Worm (Caenorhabditis elegans) whole organism, L3 larva: Measurements from ENCODE around the gene K01A6.6.

Experiments used
- R02D3.7 ChIP-seq: fragments of 150-350 bp; optimal IDR thresholded peaks from 2 replicates; lab custom pipeline; 2014; ENCODE audit warnings: missing biosample characterization, missing genetic modification characterization
- ZK546.5 ChIP-seq: sonication (generic microtip); optimal IDR thresholded peaks from 2 replicates; lab custom pipeline; 2017; ENCODE audit warnings: missing biosample characterization, missing genetic modification characterization
- aly-2 ChIP-seq: fragments of 150-350 bp; optimal IDR thresholded peaks from 2 replicates; lab custom pipeline; 2014; ENCODE audit warnings: missing biosample characterization, missing genetic modification characterization
- ama-1 ChIP-seq: fragments of 150-350 bp; optimal IDR thresholded peaks from 2 replicates; lab custom pipeline; 2018
- ceh-82 ChIP-seq: fragments of 150-350 bp; optimal IDR thresholded peaks from 2 replicates; lab custom pipeline; 2014; ENCODE audit warnings: missing biosample characterization, missing genetic modification characterization
- ceh-9 ChIP-seq: sonication (generic microtip); optimal IDR thresholded peaks from 2 replicates; lab custom pipeline; 2018; ENCODE audit warnings: missing biosample characterization, missing genetic modification characterization
- daf-12 ChIP-seq: fragments of 150-350 bp; optimal IDR thresholded peaks from 2 replicates; lab custom pipeline; 2014; ENCODE audit warnings: missing biosample characterization, missing genetic modification reagents, missing genetic modification characterization
- egl-27 ChIP-seq: sonication (generic microtip); optimal IDR thresholded peaks from 4 replicates; lab custom pipeline; 2017; ENCODE audit warnings: missing biosample characterization, missing genetic modification reagents, missing genetic modification characterization
- egl-5 ChIP-seq: fragments of 150-350 bp; optimal IDR thresholded peaks from 2 replicates; lab custom pipeline; 2017; ENCODE audit warnings: missing biosample characterization, missing genetic modification reagents, missing genetic modification characterization, inconsistent platforms
- elt-1 ChIP-seq: fragments of 150-350 bp; optimal IDR thresholded peaks from 2 replicates; lab custom pipeline; 2014; ENCODE audit warnings: missing biosample characterization, missing genetic modification characterization
- elt-2 ChIP-seq: sonication (generic microtip); optimal IDR thresholded peaks from 2 replicates; lab custom pipeline; 2016; ENCODE audit warnings: missing genetic modification reagents, mild to moderate bottlenecking, missing genetic modification characterization, missing compliant biosample characterization
- elt-3 ChIP-seq, 3 experiments: fragments of 150-350 bp in 1 of 3; sonication (generic microtip) in 2 of 3; optimal IDR thresholded peaks; 2 replicates in 2 of 3; 4 replicates in 1 of 3; lab custom pipeline; 2014 to 2017; ENCODE audit warnings: missing biosample characterization in 3 of 3, missing genetic modification characterization in 3 of 3
- fkh-2 ChIP-seq: fragments of 150-350 bp; optimal IDR thresholded peaks from 2 replicates; lab custom pipeline; 2014; ENCODE audit warnings: missing biosample characterization, missing genetic modification reagents, missing genetic modification characterization
- jun-1 ChIP-seq: fragments of 150-350 bp; optimal IDR thresholded peaks from 2 replicates; lab custom pipeline; 2014; ENCODE audit warnings: missing biosample characterization, missing genetic modification reagents, missing genetic modification characterization
- lin-15B ChIP-seq: fragments of 150-350 bp; optimal IDR thresholded peaks from 2 replicates; lab custom pipeline; 2014; ENCODE audit warnings: missing biosample characterization, missing genetic modification characterization
- lsy-12 ChIP-seq: sonication (generic microtip); optimal IDR thresholded peaks from 2 replicates; lab custom pipeline; 2016; ENCODE audit warnings: mild to moderate bottlenecking, missing genetic modification characterization, missing compliant biosample characterization
- mdl-1 ChIP-seq: fragments of 150-350 bp; optimal IDR thresholded peaks from 2 replicates; lab custom pipeline; 2014; ENCODE audit warnings: missing biosample characterization, missing genetic modification characterization
- mml-1 ChIP-seq: fragments of 150-350 bp; sonication (generic microtip); optimal IDR thresholded peaks from 3 replicates; lab custom pipeline; 2014; ENCODE audit warnings: missing biosample characterization, missing genetic modification characterization
- nfya-1 ChIP-seq: sonication (generic microtip); optimal IDR thresholded peaks from 2 replicates; lab custom pipeline; 2017; ENCODE audit warnings: missing genetic modification characterization, mild to moderate bottlenecking, missing compliant biosample characterization, antibody characterized with exemption, moderate library complexity; ENCODE audit not compliant: insufficient read depth
- nhr-12 ChIP-seq: fragments of 150-350 bp; optimal IDR thresholded peaks from 2 replicates; lab custom pipeline; 2014; ENCODE audit warnings: missing biosample characterization, missing genetic modification characterization
- nhr-237 ChIP-seq: fragments of 150-350 bp; optimal IDR thresholded peaks from 2 replicates; lab custom pipeline; 2014; ENCODE audit warnings: missing biosample characterization, missing genetic modification characterization
- nhr-25 ChIP-seq: sonication (generic microtip); optimal IDR thresholded peaks from 2 replicates; lab custom pipeline; 2017; ENCODE audit warnings: missing biosample characterization, missing genetic modification characterization
- nhr-43 ChIP-seq: sonication (generic microtip); optimal IDR thresholded peaks from 2 replicates; lab custom pipeline; 2016; ENCODE audit warnings: mild to moderate bottlenecking, missing genetic modification characterization, missing compliant biosample characterization; ENCODE audit not compliant: poor library complexity, severe bottlenecking
- nhr-76 ChIP-seq: fragments of 150-350 bp; sonication (generic microtip); optimal IDR thresholded peaks from 5 replicates; lab custom pipeline; 2014; ENCODE audit warnings: missing biosample characterization, missing genetic modification characterization
- nhr-77 ChIP-seq: fragments of 150-350 bp; optimal IDR thresholded peaks from 2 replicates; lab custom pipeline; 2014; ENCODE audit warnings: missing biosample characterization, missing genetic modification characterization
- pha-4 ChIP-seq: fragments of 150-350 bp; optimal IDR thresholded peaks from 2 replicates; lab custom pipeline; 2014; ENCODE audit warnings: missing biosample characterization, missing genetic modification reagents, missing genetic modification characterization
- sea-2 ChIP-seq: fragments of 150-350 bp; sonication (generic microtip); optimal IDR thresholded peaks from 4 replicates; lab custom pipeline; 2014; ENCODE audit warnings: missing biosample characterization, missing genetic modification reagents, missing genetic modification characterization
- skn-1 ChIP-seq: fragments of 150-350 bp; optimal IDR thresholded peaks from 2 replicates; lab custom pipeline; 2014; ENCODE audit warnings: missing biosample characterization, missing genetic modification characterization
- snpc-4 ChIP-seq: fragments of 150-350 bp; optimal IDR thresholded peaks from 2 replicates; lab custom pipeline; 2014; ENCODE audit warnings: missing biosample characterization, missing genetic modification characterization
- tbx-2 ChIP-seq: sonication (generic microtip); optimal IDR thresholded peaks from 2 replicates; lab custom pipeline; 2016; ENCODE audit warnings: mild to moderate bottlenecking, missing genetic modification characterization, missing compliant biosample characterization
- unc-39 ChIP-seq: sonication (generic microtip); optimal IDR thresholded peaks from 4 replicates; lab custom pipeline; 2017; ENCODE audit warnings: missing biosample characterization, missing genetic modification characterization
- unc-62 ChIP-seq: fragments of 150-350 bp; sonication (generic microtip); optimal IDR thresholded peaks from 4 replicates; lab custom pipeline; 2014; ENCODE audit warnings: missing biosample characterization, missing genetic modification reagents, missing genetic modification characterization
- zag-1 ChIP-seq: fragments of 150-350 bp; optimal IDR thresholded peaks from 2 replicates; lab custom pipeline; 2014; ENCODE audit warnings: missing biosample characterization, missing genetic modification characterization
- ztf-11 ChIP-seq: fragments of 150-350 bp; optimal IDR thresholded peaks from 2 replicates; lab custom pipeline; 2014; ENCODE audit warnings: missing biosample characterization, missing genetic modification characterization
- ztf-4 ChIP-seq: fragments of 150-350 bp; optimal IDR thresholded peaks from 2 replicates; lab custom pipeline; 2014; ENCODE audit warnings: missing biosample characterization, missing genetic modification characterization

The K01A6.6 gene

DNA sequence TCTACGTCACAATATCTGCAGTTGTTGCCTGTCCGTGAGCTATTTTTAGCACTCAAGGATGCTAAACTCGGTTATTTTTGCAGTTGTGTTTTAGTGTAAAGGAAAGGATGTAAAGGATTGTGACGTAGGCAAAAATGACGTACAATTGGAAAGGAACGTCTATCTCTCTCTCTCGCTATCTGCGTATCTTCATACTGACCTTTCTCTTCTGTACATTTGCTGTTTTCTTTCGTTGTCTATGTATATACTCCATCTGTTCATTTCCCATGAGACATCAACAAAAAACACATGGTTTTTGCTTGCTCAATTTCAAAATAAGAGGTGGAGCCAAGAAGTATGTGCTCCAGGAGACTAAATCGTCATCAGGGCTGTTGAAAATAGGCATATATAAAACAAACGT is 9.2 kb downstream of the K01A6.6 start:
- TF ChIP-seq sea-2 (GFP tag; lab: Kevin White, UChicago) (no peak), elt-3 (tag; optimal IDR thresholded peaks at IDR 0.05; lab: Kevin White, UChicago) (no peak), tbx-2 (tag; lab: Kevin White, UChicago) (no peak), nhr-43 (tag; lab: Kevin White, UChicago) (no peak), R02D3.7 (tag; lab: Kevin White, UChicago) (no peak), unc-62 (GFP tag; lab: Kevin White, UChicago) (no peak), ztf-4 (no peak), unc-39 (tag; lab: Kevin White, UChicago) (no peak), nhr-12 (tag; lab: Kevin White, UChicago) (no peak), ztf-11 (no peak), nhr-237 (no peak), ceh-82 (tag; lab: Kevin White, UChicago) (no peak), fkh-2 (tag; lab: Kevin White, UChicago) (peak; percentile 7), daf-12 (tag; lab: Kevin White, UChicago) (no peak), mdl-1 (tag; lab: Kevin White, UChicago) (no peak), egl-27 (tag; lab: Kevin White, UChicago) (no peak), nfya-1 (tag; lab: Kevin White, UChicago) (peak; percentile 32), snpc-4 (tag; lab: Kevin White, UChicago) (peak; percentile 22), aly-2 (tag; lab: Kevin White, UChicago) (no peak), ama-1 (lab: Kevin White, UChicago) (no peak)

DNA sequence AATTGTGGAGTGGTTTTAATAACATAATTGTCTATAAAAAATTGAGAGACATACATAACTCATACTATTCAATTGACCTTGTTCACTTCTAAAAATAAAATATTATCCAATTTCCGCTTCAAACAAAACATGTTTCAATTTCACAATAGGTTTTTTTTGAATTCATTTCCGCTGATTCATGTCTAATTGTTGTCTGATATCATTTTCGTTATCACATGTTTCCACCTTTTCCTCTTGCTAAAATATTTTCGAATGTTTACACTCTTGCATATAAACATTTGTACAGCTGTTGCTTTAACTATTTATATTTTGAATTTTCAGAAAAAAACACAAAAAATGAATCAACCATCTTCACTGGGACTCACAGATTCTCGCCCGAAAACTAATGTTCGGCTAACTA is 10.2 kb downstream of the K01A6.6 start, which contains the start of gene gem-4:
Gene gem-4, plus strand, starts transcription at position 301 of the 400 bp plus-strand sequence.
- no peak for TF ChIP-seq snpc-4 (tag; lab: Kevin White, UChicago)
- no peak for TF ChIP-seq skn-1
- no peak for TF ChIP-seq ceh-82 (tag; lab: Kevin White, UChicago)
- TF ChIP-seq pha-4 (tag; lab: Kevin White, UChicago) = peak; percentile 28
- TF ChIP-seq nhr-76 (tag; lab: Kevin White, UChicago) = no peak
- TF ChIP-seq nhr-43 (tag; lab: Kevin White, UChicago) = no peak
- no peak for TF ChIP-seq R02D3.7 (tag; lab: Kevin White, UChicago)
- TF ChIP-seq mml-1 = no peak
- TF ChIP-seq sea-2 (GFP tag; lab: Kevin White, UChicago) = no peak
- no peak for TF ChIP-seq nhr-25 (tag; lab: Kevin White, UChicago)
- no peak for TF ChIP-seq lsy-12 (tag; lab: Kevin White, UChicago)
- TF ChIP-seq egl-5 (tag; lab: Kevin White, UChicago) = no peak
- TF ChIP-seq elt-2 (tag; lab: Kevin White, UChicago) = peak; percentile 9
- TF ChIP-seq nhr-77 = no peak
- TF ChIP-seq, all 47 proteins: peak for 2

DNA sequence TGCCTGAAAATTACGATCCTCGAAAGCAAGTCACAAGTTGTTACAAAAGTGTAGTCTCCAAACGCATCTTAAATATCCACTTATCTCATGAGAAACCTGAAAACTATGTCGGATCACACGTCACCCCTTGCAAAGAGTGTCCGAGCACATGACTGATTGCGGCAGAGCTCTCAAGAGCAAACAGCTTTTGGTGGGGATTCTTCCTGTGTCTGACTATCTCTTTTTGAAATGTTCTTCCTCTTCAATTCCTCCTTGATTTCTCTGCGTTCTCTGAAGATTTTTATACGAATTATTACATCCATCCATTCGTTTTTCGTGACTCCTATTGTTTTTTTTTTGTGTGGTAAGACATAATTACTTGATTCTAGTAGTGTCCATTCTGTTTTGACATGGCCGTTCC is 13.7 kb downstream of the K01A6.6 start, which contains the start of gene T12A7.6:
Gene T12A7.6, plus strand, starts transcription at position 369 of the 400 bp plus-strand sequence.
- TF ChIP-seq ceh-9 (tag; lab: Kevin White, UChicago) = no peak

DNA sequence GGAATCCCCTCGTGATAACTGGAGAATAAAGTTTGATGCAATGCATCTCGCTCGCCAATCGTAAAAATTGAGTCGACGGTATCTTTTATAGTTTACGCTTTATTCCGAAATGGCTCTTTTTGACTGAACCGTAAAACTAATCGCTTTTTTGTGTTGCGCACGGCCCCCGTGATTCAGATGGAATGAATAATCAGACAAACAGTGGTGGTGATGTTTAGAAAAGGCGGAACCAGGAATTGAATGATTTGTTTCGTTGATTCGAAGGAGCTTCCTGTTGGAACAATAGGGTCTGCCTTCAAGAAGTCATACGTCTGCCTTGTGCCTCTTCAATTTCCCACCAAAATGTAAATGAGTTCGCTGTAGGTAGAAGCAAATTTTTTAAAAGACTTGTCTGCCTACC is 19.2 kb downstream of the K01A6.6 start, which contains the start of gene scl-18:
Gene scl-18, minus strand, starts transcription at position 101 of the 400 bp plus-strand sequence.
- TF ChIP-seq jun-1 (no peak), elt-1 (tag; lab: Kevin White, UChicago) (no peak), ama-1 (lab: Kevin White, UChicago) (no peak), unc-62 (GFP tag; lab: Kevin White, UChicago) (no peak), fkh-2 (tag; lab: Kevin White, UChicago) (no peak)

DNA sequence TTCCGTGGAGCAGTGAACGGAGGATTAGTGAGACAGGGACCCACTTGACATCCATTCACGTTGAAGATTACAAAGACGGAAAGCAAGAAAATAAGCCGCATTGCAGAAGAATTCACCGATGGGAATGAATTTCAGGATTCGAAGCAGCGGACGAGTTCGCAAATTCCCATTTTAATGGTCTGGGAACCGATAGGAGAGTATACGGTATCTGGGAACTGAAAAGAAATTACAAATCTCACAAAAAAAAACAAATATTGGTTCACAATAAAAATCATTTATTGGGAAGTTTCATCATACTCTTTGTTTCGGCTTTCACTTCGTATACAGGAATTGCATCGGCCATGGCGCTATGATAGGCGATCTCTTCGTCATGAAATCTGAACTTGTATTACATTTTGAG is 19.9 kb downstream of the K01A6.6 start, which contains the start of gene T12A7.10:
Gene T12A7.10, minus strand, starts transcription at position 101 of the 400 bp plus-strand sequence.
- TF ChIP-seq ZK546.5 (tag; lab: Kevin White, UChicago) = no peak
- no peak for TF ChIP-seq pha-4 (tag; lab: Kevin White, UChicago)
- TF ChIP-seq zag-1 = no peak
- TF ChIP-seq egl-5 (tag; lab: Kevin White, UChicago) = no peak
- TF ChIP-seq elt-1 (tag; lab: Kevin White, UChicago) = no peak
- no peak for TF ChIP-seq mdl-1 (tag; lab: Kevin White, UChicago)
- no peak for TF ChIP-seq lin-15B (tag; lab: Kevin White, UChicago)
- no peak for TF ChIP-seq lsy-12 (tag; lab: Kevin White, UChicago)
